Worm (Caenorhabditis elegans): ENCODE measurements around the gene C07D10.5.

Gene C07D10.5

ce11 chrII:7402625-7403024, 21.3 kb downstream of the C07D10.5 start, which contains the start of gene nas-7:
Gene nas-7 (minus strand): TSS chrII:7402725.
- TF ChIP-seq tra-4 (tag; optimal IDR thresholded peaks at IDR 0.05) (no peak), tbx-11 (GFP tag; IDR thresholded peaks at IDR 0.05) (no peak), hmbx-1 (tag; optimal IDR thresholded peaks at IDR 0.05) (no peak), scrt-1 (GFP tag; IDR thresholded peaks at IDR 0.05) (no peak), F13C5.2 (tag; optimal IDR thresholded peaks at IDR 0.05) (no peak), ceh-13 (GFP tag; optimal IDR thresholded peaks at IDR 0.05) (no peak), ets-7 (tag; optimal IDR thresholded peaks at IDR 0.05) (no peak), hnd-1 (tag; optimal IDR thresholded peaks at IDR 0.05) (no peak), aly-1 (tag; optimal IDR thresholded peaks at IDR 0.05) (no peak)

- TF ChIP-seq F13C5.2 (tag; optimal IDR thresholded peaks at IDR 0.05) (no peak), aly-1 (tag; optimal IDR thresholded peaks at IDR 0.05) (no peak), scrt-1 (GFP tag; IDR thresholded peaks at IDR 0.05) (no peak), hmg-4 (GFP tag; optimal IDR thresholded peaks at IDR 0.05) (no peak), sea-1 (GFP tag; conservative IDR thresholded peaks at IDR 0.05) (no peak), pes-1 (GFP tag; IDR thresholded peaks at IDR 0.05) (no peak), tra-4 (tag; optimal IDR thresholded peaks at IDR 0.05) (no peak), ceh-13 (GFP tag; optimal IDR thresholded peaks at IDR 0.05) (no peak), ama-1 (optimal IDR thresholded peaks at IDR 0.05) (no peak), ceh-36 (tag; optimal IDR thresholded peaks at IDR 0.05) (no peak), B0310.2 (tag; optimal IDR thresholded peaks at IDR 0.05) (no peak), hnd-1 (tag; optimal IDR thresholded peaks at IDR 0.05) (no peak), ets-7 (tag; optimal IDR thresholded peaks at IDR 0.05) (no peak)
Measured at ce11 chrII:7404001-7404400, 22.6 kb downstream of the C07D10.5 start.

DNA sequence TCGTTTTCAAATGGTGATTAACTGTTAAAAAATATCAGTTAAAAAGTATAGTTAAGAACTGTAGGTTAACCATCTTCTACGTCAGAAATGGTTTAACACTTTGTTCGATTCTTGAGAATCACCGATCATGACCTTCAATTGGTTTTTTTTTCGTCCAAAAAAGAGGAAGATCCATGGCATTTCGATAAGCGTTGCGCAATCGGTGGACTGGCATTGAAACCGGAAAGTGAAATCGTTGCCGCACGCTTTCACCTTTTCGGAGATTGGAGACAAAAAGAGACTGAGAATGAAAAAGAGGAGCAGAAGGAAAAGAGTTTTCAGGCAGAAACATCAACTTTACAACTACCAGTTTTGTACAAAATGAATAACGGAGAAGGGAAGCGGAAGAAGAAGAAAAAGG, 23.9 kb downstream of the C07D10.5 start:
- TF ChIP-seq hmg-4 (GFP tag; optimal IDR thresholded peaks at IDR 0.05) (no peak), F13C5.2 (tag; optimal IDR thresholded peaks at IDR 0.05) (no peak), scrt-1 (GFP tag; IDR thresholded peaks at IDR 0.05) (no peak), tra-4 (tag; optimal IDR thresholded peaks at IDR 0.05) (no peak), aly-1 (tag; optimal IDR thresholded peaks at IDR 0.05) (no peak), ets-7 (tag; optimal IDR thresholded peaks at IDR 0.05) (no peak), B0310.2 (tag; optimal IDR thresholded peaks at IDR 0.05) (no peak), hnd-1 (tag; optimal IDR thresholded peaks at IDR 0.05) (no peak), sea-1 (GFP tag; conservative IDR thresholded peaks at IDR 0.05) (no peak), tbx-11 (GFP tag; IDR thresholded peaks at IDR 0.05) (no peak), ama-1 (optimal IDR thresholded peaks at IDR 0.05) (no peak)

DNA sequence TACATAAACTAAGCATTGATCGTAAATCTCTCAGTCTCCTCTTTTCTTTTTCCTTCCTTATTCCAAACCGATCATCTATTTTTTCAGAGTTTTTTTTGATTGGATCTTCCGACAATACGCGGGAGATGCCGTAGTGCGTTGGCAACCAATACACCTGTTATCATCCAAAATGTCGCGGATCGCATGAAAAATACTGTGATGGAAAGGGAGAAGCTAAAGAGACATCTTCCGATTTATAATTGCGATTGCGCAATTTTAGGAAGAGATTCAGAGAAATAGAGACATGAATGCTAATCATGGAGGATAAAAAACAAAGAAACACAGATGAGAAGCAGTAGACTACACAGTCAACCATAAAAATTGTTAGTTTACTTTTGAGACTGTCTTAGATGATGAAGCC, 25.1 kb downstream of the C07D10.5 start:
- TF ChIP-seq ama-1 (optimal IDR thresholded peaks at IDR 0.05) (no peak), hmbx-1 (tag; optimal IDR thresholded peaks at IDR 0.05) (no peak)

DNA sequence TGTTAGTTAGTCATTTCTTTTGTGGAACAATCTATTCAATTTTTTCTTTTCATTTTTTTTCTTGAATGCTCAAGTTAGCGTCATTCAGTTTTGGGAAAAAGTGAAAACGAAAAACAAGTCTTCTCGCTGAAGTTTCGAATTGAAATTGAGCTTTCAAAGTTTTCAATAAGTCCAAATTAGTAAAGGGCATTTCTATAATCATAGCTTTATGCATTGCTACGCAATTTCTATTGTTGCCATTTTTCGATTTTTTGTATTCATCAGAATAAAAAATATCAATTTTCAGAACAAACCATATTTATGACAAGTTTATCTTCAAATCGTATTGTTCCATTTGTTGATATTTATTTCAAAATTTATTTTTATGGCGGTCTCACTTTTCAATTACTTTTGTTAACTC, 26.8 kb downstream of the C07D10.5 start, which contains the start of gene srd-55:
Gene srd-55 (plus strand): TSS at position 301 of the 400 bp plus-strand sequence.
- TF ChIP-seq tbx-11 (GFP tag; IDR thresholded peaks at IDR 0.05) (no peak), hmg-4 (GFP tag; optimal IDR thresholded peaks at IDR 0.05) (no peak), aly-1 (tag; optimal IDR thresholded peaks at IDR 0.05) (no peak), F13C5.2 (tag; optimal IDR thresholded peaks at IDR 0.05) (no peak), ama-1 (optimal IDR thresholded peaks at IDR 0.05) (no peak), hnd-1 (tag; optimal IDR thresholded peaks at IDR 0.05) (no peak), tbx-37 (GFP tag; conservative IDR thresholded peaks at IDR 0.05) (no peak), ets-7 (tag; optimal IDR thresholded peaks at IDR 0.05) (no peak), pes-1 (GFP tag; IDR thresholded peaks at IDR 0.05) (no peak), tra-4 (tag; optimal IDR thresholded peaks at IDR 0.05) (no peak), flt-1 (GFP tag; IDR thresholded peaks at IDR 0.05) (no peak), scrt-1 (GFP tag; IDR thresholded peaks at IDR 0.05) (no peak), sea-1 (GFP tag; conservative IDR thresholded peaks at IDR 0.05) (no peak), ceh-36 (tag; optimal IDR thresholded peaks at IDR 0.05) (no peak), hmbx-1 (tag; optimal IDR thresholded peaks at IDR 0.05) (no peak), ceh-13 (GFP tag; optimal IDR thresholded peaks at IDR 0.05) (no peak), B0310.2 (tag; optimal IDR thresholded peaks at IDR 0.05) (no peak)

- TF ChIP-seq hmg-4 (GFP tag; optimal IDR thresholded peaks at IDR 0.05), result no peak
Measured at ce11 chrII:7411930-7412329, 30.6 kb downstream of the C07D10.5 start, which contains the start of gene K02A2.5. Gene K02A2.5 (minus strand): TSS chrII:7412030.

DNA sequence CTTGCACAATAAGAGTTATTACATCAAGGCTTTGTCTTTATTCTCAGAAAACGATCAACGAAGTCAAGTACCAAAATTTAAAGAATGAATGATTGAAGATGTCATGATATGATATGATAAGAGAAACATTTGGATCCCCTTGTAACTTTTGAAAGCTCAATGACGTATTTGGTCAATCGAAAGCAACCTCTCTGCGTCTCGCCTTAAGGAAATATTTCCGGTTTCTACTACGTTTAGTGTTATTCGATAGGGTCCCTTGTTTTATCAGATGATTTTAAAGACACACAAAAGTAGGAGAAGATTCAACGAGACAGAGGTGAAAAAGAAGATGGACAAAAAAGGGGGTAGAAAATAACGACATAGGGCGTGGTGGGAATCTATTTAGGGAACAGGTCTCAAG, 31.9 kb downstream of the C07D10.5 start:
- TF ChIP-seq scrt-1 (GFP tag; IDR thresholded peaks at IDR 0.05) (no peak), ama-1 (optimal IDR thresholded peaks at IDR 0.05) (no peak), ceh-36 (tag; optimal IDR thresholded peaks at IDR 0.05) (no peak), pes-1 (GFP tag; IDR thresholded peaks at IDR 0.05) (no peak), hmg-4 (GFP tag; optimal IDR thresholded peaks at IDR 0.05) (no peak), ceh-13 (GFP tag; optimal IDR thresholded peaks at IDR 0.05) (no peak), B0310.2 (tag; optimal IDR thresholded peaks at IDR 0.05) (no peak), sea-1 (GFP tag; conservative IDR thresholded peaks at IDR 0.05) (no peak), ets-7 (tag; optimal IDR thresholded peaks at IDR 0.05) (no peak), flt-1 (GFP tag; IDR thresholded peaks at IDR 0.05) (no peak), aly-1 (tag; optimal IDR thresholded peaks at IDR 0.05) (no peak), tra-4 (tag; optimal IDR thresholded peaks at IDR 0.05) (no peak), hnd-1 (tag; optimal IDR thresholded peaks at IDR 0.05) (no peak)

ce11 chrII:7413764-7414163, 32.4 kb downstream of the C07D10.5 start:
- TF ChIP-seq flt-1 (GFP tag; IDR thresholded peaks at IDR 0.05), result no peak

DNA sequence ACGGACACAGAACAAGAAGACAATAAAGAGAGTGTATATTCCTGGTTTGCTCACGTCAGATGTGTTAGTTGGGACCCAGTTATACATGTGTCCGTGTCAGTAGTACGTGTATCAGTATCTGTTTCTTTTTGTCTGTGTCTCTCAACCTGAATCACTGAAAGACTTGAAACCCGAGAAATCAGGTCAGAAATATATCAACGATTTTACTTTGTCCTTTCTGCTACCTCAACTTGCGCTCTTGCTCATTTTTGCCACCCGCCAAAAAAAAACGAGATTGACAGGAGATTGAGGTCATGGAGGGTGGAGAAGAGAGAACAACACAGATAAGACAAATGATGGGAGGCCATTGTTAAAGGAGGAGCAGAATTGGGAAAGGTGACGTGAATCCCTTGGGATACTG, 38.2 kb downstream of the C07D10.5 start:
- no peak for TF ChIP-seq hnd-1 (tag; optimal IDR thresholded peaks at IDR 0.05)
- no peak for TF ChIP-seq pes-1 (GFP tag; IDR thresholded peaks at IDR 0.05)
- TF ChIP-seq flt-1 (GFP tag; IDR thresholded peaks at IDR 0.05), result no peak
- no peak for TF ChIP-seq tbx-37 (GFP tag; conservative IDR thresholded peaks at IDR 0.05)
- TF ChIP-seq tbx-11 (GFP tag; IDR thresholded peaks at IDR 0.05), result no peak
- no peak for TF ChIP-seq ceh-13 (GFP tag; optimal IDR thresholded peaks at IDR 0.05)
- no peak for TF ChIP-seq tra-4 (tag; optimal IDR thresholded peaks at IDR 0.05)
- no peak for TF ChIP-seq aly-1 (tag; optimal IDR thresholded peaks at IDR 0.05)
- TF ChIP-seq scrt-1 (GFP tag; IDR thresholded peaks at IDR 0.05), result no peak
- no peak for TF ChIP-seq sea-1 (GFP tag; conservative IDR thresholded peaks at IDR 0.05)
- no peak for TF ChIP-seq B0310.2 (tag; optimal IDR thresholded peaks at IDR 0.05)
- no peak for TF ChIP-seq hmbx-1 (tag; optimal IDR thresholded peaks at IDR 0.05)
- no peak for TF ChIP-seq ets-7 (tag; optimal IDR thresholded peaks at IDR 0.05)
- TF ChIP-seq ceh-36 (tag; optimal IDR thresholded peaks at IDR 0.05), result no peak
- no peak for TF ChIP-seq F13C5.2 (tag; optimal IDR thresholded peaks at IDR 0.05)
- TF ChIP-seq hmg-4 (GFP tag; optimal IDR thresholded peaks at IDR 0.05), result no peak

Data from whole organism, early embryonic.